Worm (Caenorhabditis elegans): ENCODE data around the gene K11D12.8.
A peak's percentile ranks its signal among the peaks of the same experiment; 100 is the strongest.

K11D12.8 gene

ce11 chrV:5049333-5049942, 8.6 kb upstream of the K11D12.8 start, which contains the start of the genes pqn-51 and K11D12.14 (continued):
- peak; percentile 87 for TF ChIP-seq aha-1 (tag)
- TF ChIP-seq ama-1 (optimal IDR thresholded peaks at IDR 0.05) = peak; percentile 98
- peak; percentile 81 for TF ChIP-seq nhr-6 (tag; optimal IDR thresholded peaks at IDR 0.05)
- TF ChIP-seq ceh-20 (GFP tag; IDR thresholded peaks at IDR 0.05) = peak; percentile 97
- peak; percentile 90 for TF ChIP-seq dmd-6 (GFP tag; IDR thresholded peaks at IDR 0.05)
- TF ChIP-seq lsy-2 (tag; optimal IDR thresholded peaks at IDR 0.05) = peak; percentile 81 to 92
- TF ChIP-seq ceh-32 (tag; optimal IDR thresholded peaks at IDR 0.05; ENCODE audit: poor library complexity) = peak; percentile 21
- peak; percentile 18 to 67 for TF ChIP-seq mdl-1 (tag; optimal IDR thresholded peaks at IDR 0.05)
- peak; percentile 61 to 75 for TF ChIP-seq hif-1 (tag; optimal IDR thresholded peaks at IDR 0.05)
- TF ChIP-seq unc-39 (tag; optimal IDR thresholded peaks at IDR 0.05) = no peak
- TF ChIP-seq vab-7 (GFP tag; IDR thresholded peaks at IDR 0.05) = peak; percentile 90
- no peak for TF ChIP-seq lir-3 (tag; optimal IDR thresholded peaks at IDR 0.05)
- TF ChIP-seq R02D3.7 (tag; optimal IDR thresholded peaks at IDR 0.05) = no peak
- TF ChIP-seq nhr-42 (GFP tag; IDR thresholded peaks at IDR 0.05) = peak; percentile 93
- peak; percentile 24 for TF ChIP-seq nhr-25 (tag; optimal IDR thresholded peaks at IDR 0.05; ENCODE audit: borderline replicate concordance, insufficient read depth)
- peak; percentile 91 for TF ChIP-seq F37D6.2 (tag; optimal IDR thresholded peaks at IDR 0.05)
- TF ChIP-seq zip-2 (tag; optimal IDR thresholded peaks at IDR 0.05) = peak; percentile 11
- no peak for TF ChIP-seq daf-8 (GFP tag; IDR thresholded peaks at IDR 0.05)
- TF ChIP-seq ZK337.2 (GFP tag; IDR thresholded peaks at IDR 0.05) = peak; percentile 69
- TF ChIP-seq ctbp-1 (GFP tag; IDR thresholded peaks at IDR 0.05) = peak; percentile 96
- peak; percentile 31 for TF ChIP-seq lin-15B (tag; optimal IDR thresholded peaks at IDR 0.05)
- peak; percentile 79 for TF ChIP-seq F10B5.3 (tag; optimal IDR thresholded peaks at IDR 0.05)
- peak; percentile 81 for TF ChIP-seq spr-1 (tag; optimal IDR thresholded peaks at IDR 0.05)
- TF ChIP-seq Y105C5A.15 (GFP tag; IDR thresholded peaks at IDR 0.05) = 0 out of 2 replicates have a peak, but pooled peaks have one; percentile 54
- TF ChIP-seq nhr-41 (GFP tag; IDR thresholded peaks at IDR 0.05) = no peak
- TF ChIP-seq pqm-1 (tag; optimal IDR thresholded peaks at IDR 0.05) = no peak
- TF ChIP-seq nhr-11 (tag; optimal IDR thresholded peaks at IDR 0.05) = peak; percentile 87
- TF ChIP-seq F44E2.7 (GFP tag; IDR thresholded peaks at IDR 0.05) = 0 out of 2 replicates have a peak, but pooled peaks have one; percentile 51
- TF ChIP-seq ceh-28 (tag; optimal IDR thresholded peaks at IDR 0.05) = no peak
- TF ChIP-seq ces-1 (GFP tag; optimal IDR thresholded peaks at IDR 0.05) = no peak
- peak; percentile 73 for TF ChIP-seq zfp-2 (tag; optimal IDR thresholded peaks at IDR 0.05)
- TF ChIP-seq hmg-1.1 (GFP tag; IDR thresholded peaks at IDR 0.05) = peak; percentile 91
- no peak for TF ChIP-seq sdz-12 (GFP tag; optimal IDR thresholded peaks at IDR 0.05)
- TF ChIP-seq daf-19 (GFP tag; conservative IDR thresholded peaks at IDR 0.05) = peak; percentile 78
- peak; percentile 75; the same call in 1 of the 2 replicates for TF ChIP-seq zfp-3 (GFP tag; conservative IDR thresholded peaks at IDR 0.05)
- TF ChIP-seq zag-1 (tag; optimal IDR thresholded peaks at IDR 0.05) = no peak
- peak; percentile 56 for TF ChIP-seq mxl-3 (GFP tag; optimal IDR thresholded peaks at IDR 0.05)
- no peak for TF ChIP-seq egl-27 (tag; optimal IDR thresholded peaks at IDR 0.05)
- TF ChIP-seq nhr-111 (GFP tag; optimal IDR thresholded peaks at IDR 0.05) = no peak
- peak; percentile 95 for TF ChIP-seq hlh-11 (tag; optimal IDR thresholded peaks at IDR 0.05)
- peak; percentile 86 for TF ChIP-seq saeg-2 (GFP tag; IDR thresholded peaks at IDR 0.05)
- no peak for TF ChIP-seq cey-2 (tag; optimal IDR thresholded peaks at IDR 0.05; ENCODE audit: borderline replicate concordance, insufficient read depth)
- peak; percentile 93 for TF ChIP-seq lin-38 (GFP tag; IDR thresholded peaks at IDR 0.05)
- peak; percentile 48 to 74 for TF ChIP-seq daf-16 (GFP tag; optimal IDR thresholded peaks at IDR 0.05)
- peak; percentile 81 for TF ChIP-seq daf-16 (tag; optimal IDR thresholded peaks at IDR 0.05)
- TF ChIP-seq duxl-1 (tag; optimal IDR thresholded peaks at IDR 0.05; ENCODE audit: poor library complexity) = peak; percentile 42
- TF ChIP-seq nhr-77 (tag; optimal IDR thresholded peaks at IDR 0.05) = peak; percentile 77
- no peak for TF ChIP-seq dmd-9 (GFP tag; IDR thresholded peaks at IDR 0.05)
- no peak for TF ChIP-seq nhr-76 (tag; optimal IDR thresholded peaks at IDR 0.05)
- TF ChIP-seq jun-1 (tag; optimal IDR thresholded peaks at IDR 0.05) = peak; percentile 88
- peak; percentile 97 for TF ChIP-seq egl-43 (GFP tag; IDR thresholded peaks at IDR 0.05)
